Fruit fly (Drosophila melanogaster) whole organism, prepupa: ENCODE results near the gene CG13894.
A peak's percentile ranks its signal among the peaks of the same experiment; 100 is the strongest.

Experiments used
- Blimp-1 ChIP-seq: fragments of 200-800 bp; sonication (Bioruptor generic); optimal IDR thresholded peaks from 3 replicates; lab custom pipeline; 2017; ENCODE audit warnings: missing biosample characterization, missing genetic modification characterization, mild to moderate bottlenecking, moderate library complexity, missing genetic modification reagents
- CG10669 ChIP-seq: fragments of 200-800 bp; sonication (Bioruptor generic); optimal IDR thresholded peaks from 3 replicates; lab custom pipeline; 2018; ENCODE audit warnings: missing biosample characterization, mild to moderate bottlenecking, missing genetic modification characterization, moderate library complexity
- CG11294 ChIP-seq: fragments of 200-800 bp; sonication (Bioruptor generic); IDR thresholded peaks from 2 replicates; pipeline ENCODE4 v1.3.6; 2022; ENCODE audit warnings: missing biosample characterization, missing genetic modification characterization
- CG1621 ChIP-seq: fragments of 200-800 bp; sonication (Bioruptor generic); optimal IDR thresholded peaks from 3 replicates; lab custom pipeline; 2018; ENCODE audit warnings: missing biosample characterization, mild to moderate bottlenecking, missing genetic modification characterization
- CG3032 ChIP-seq: fragments of 200-800 bp; optimal IDR thresholded peaks from 2 replicates; lab custom pipeline; 2019; ENCODE audit warnings: missing biosample characterization, mild to moderate bottlenecking, missing genetic modification characterization, moderate library complexity
- CG32006 ChIP-seq: fragments of 200-800 bp; sonication (Bioruptor generic); optimal IDR thresholded peaks from 3 replicates; lab custom pipeline; 2017; ENCODE audit warnings: missing biosample characterization, mild to moderate bottlenecking, missing genetic modification characterization
- CG34406 ChIP-seq: fragments of 200-800 bp; sonication (Bioruptor generic); optimal IDR thresholded peaks from 3 replicates; lab custom pipeline; 2016; ENCODE audit warnings: missing biosample characterization, missing genetic modification characterization
- CG3919 ChIP-seq: fragments of 200-800 bp; sonication (Bioruptor generic); optimal IDR thresholded peaks from 3 replicates; lab custom pipeline; 2016; ENCODE audit warnings: missing biosample characterization, missing genetic modification characterization
- CG4318 ChIP-seq: fragments of 200-800 bp; sonication (Bioruptor generic); optimal IDR thresholded peaks from 3 replicates; lab custom pipeline; 2017; ENCODE audit warnings: missing biosample characterization, mild to moderate bottlenecking, missing genetic modification characterization
- CG6163 ChIP-seq: fragments of 200-800 bp; sonication (Bioruptor generic); IDR thresholded peaks from 3 replicates; pipeline ENCODE4 v1.3.6; 2022; ENCODE audit warnings: missing biosample characterization, missing genetic modification characterization
- CG6276 ChIP-seq: fragments of 200-800 bp; sonication (Bioruptor generic); optimal IDR thresholded peaks from 2 replicates; lab custom pipeline; 2017; ENCODE audit warnings: missing biosample characterization, mild to moderate bottlenecking, missing genetic modification characterization
- CG6792 ChIP-seq: fragments of 200-800 bp; sonication (Bioruptor generic); optimal IDR thresholded peaks from 3 replicates; lab custom pipeline; 2016; ENCODE audit warnings: missing biosample characterization, missing genetic modification characterization
- CG6808 ChIP-seq: fragments of 200-800 bp; sonication (Bioruptor generic); optimal IDR thresholded peaks from 3 replicates; lab custom pipeline; 2017; ENCODE audit warnings: missing biosample characterization, missing genetic modification characterization, mild to moderate bottlenecking, moderate library complexity, missing genetic modification reagents
- CG6854 ChIP-seq: fragments of 200-800 bp; sonication (Bioruptor generic); optimal IDR thresholded peaks from 2 replicates; lab custom pipeline; 2017; ENCODE audit warnings: missing biosample characterization, mild to moderate bottlenecking, missing genetic modification characterization
- CG7368 ChIP-seq: fragments of 200-800 bp; sonication (Bioruptor generic); optimal IDR thresholded peaks from 3 replicates; lab custom pipeline; 2016; ENCODE audit warnings: missing biosample characterization, missing genetic modification characterization
- CG8119 ChIP-seq: fragments of 200-800 bp; sonication (Bioruptor generic); IDR thresholded peaks from 3 replicates; pipeline ENCODE4 v1.3.6; 2022; ENCODE audit warnings: missing biosample characterization, missing genetic modification characterization
- CG8319 ChIP-seq: fragments of 200-800 bp; sonication (Bioruptor generic); optimal IDR thresholded peaks from 3 replicates; lab custom pipeline; 2016; ENCODE audit warnings: missing biosample characterization, missing genetic modification characterization
- CG9139 ChIP-seq: fragments of 200-800 bp; sonication (Bioruptor generic); optimal IDR thresholded peaks from 3 replicates; lab custom pipeline; 2017; ENCODE audit warnings: missing biosample characterization, mild to moderate bottlenecking, missing genetic modification characterization
- Eip75B ChIP-seq: fragments of 200-800 bp; sonication (Bioruptor generic); optimal IDR thresholded peaks from 3 replicates; lab custom pipeline; 2016; ENCODE audit warnings: missing biosample characterization, missing genetic modification characterization
- Eip78C ChIP-seq: fragments of 200-800 bp; sonication (Bioruptor generic); peaks from one replicate; lab custom pipeline; 2016; ENCODE audit warnings: missing biosample characterization, missing genetic modification characterization
- Eip93F ChIP-seq: fragments of 200-800 bp; sonication (Bioruptor generic); optimal IDR thresholded peaks from 2 replicates; lab custom pipeline; 2016; ENCODE audit warnings: missing biosample characterization, mild to moderate bottlenecking, missing genetic modification characterization
- Ets21C ChIP-seq: fragments of 200-800 bp; sonication (Bioruptor generic); optimal IDR thresholded peaks from 3 replicates; lab custom pipeline; 2016; ENCODE audit warnings: missing biosample characterization, missing genetic modification characterization
- Ets96B ChIP-seq: fragments of 200-800 bp; optimal IDR thresholded peaks from 2 replicates; lab custom pipeline; 2019; ENCODE audit warnings: missing biosample characterization, mild to moderate bottlenecking, missing genetic modification characterization, moderate library complexity
- Hr38 ChIP-seq: sonication (Bioruptor generic); optimal IDR thresholded peaks from 2 replicates; lab custom pipeline; 2016; ENCODE audit warnings: missing biosample characterization, missing genetic modification characterization
- Hr39 ChIP-seq: fragments of 200-800 bp; sonication (Bioruptor generic); optimal IDR thresholded peaks from 2 replicates; lab custom pipeline; 2016; ENCODE audit warnings: missing biosample characterization, missing genetic modification characterization
- Hr4 ChIP-seq: fragments of 200-800 bp; sonication (Bioruptor generic); optimal IDR thresholded peaks from 3 replicates; lab custom pipeline; 2016; ENCODE audit warnings: missing biosample characterization, missing genetic modification characterization
- Lpt ChIP-seq: fragments of 200-800 bp; sonication (Bioruptor generic); optimal IDR thresholded peaks from 3 replicates; lab custom pipeline; 2016; ENCODE audit warnings: missing biosample characterization, missing genetic modification characterization
- Met ChIP-seq: fragments of 200-800 bp; sonication (Bioruptor generic); optimal IDR thresholded peaks from 3 replicates; lab custom pipeline; 2016; ENCODE audit warnings: missing biosample characterization, missing genetic modification characterization
- OdsH ChIP-seq: fragments of 200-800 bp; sonication (Bioruptor generic); optimal IDR thresholded peaks from 3 replicates; lab custom pipeline; 2016; ENCODE audit warnings: missing biosample characterization, missing genetic modification characterization
- Smox ChIP-seq: fragments of 200-800 bp; sonication (Bioruptor generic); optimal IDR thresholded peaks from 3 replicates; lab custom pipeline; 2016; ENCODE audit warnings: missing biosample characterization, missing genetic modification characterization
- Sox102F ChIP-seq: fragments of 200-800 bp; sonication (Bioruptor generic); optimal IDR thresholded peaks from 2 replicates; lab custom pipeline; 2016; ENCODE audit warnings: missing biosample characterization, mild to moderate bottlenecking, missing genetic modification characterization
- Sox14 ChIP-seq: fragments of 200-800 bp; sonication (Bioruptor generic); optimal IDR thresholded peaks from 3 replicates; lab custom pipeline; 2016; ENCODE audit warnings: missing biosample characterization, missing genetic modification characterization
- achi ChIP-seq: fragments of 200-800 bp; sonication (Bioruptor generic); optimal IDR thresholded peaks from 3 replicates; lab custom pipeline; 2016; ENCODE audit warnings: missing biosample characterization, missing genetic modification characterization
- acj6 ChIP-seq: fragments of 200-800 bp; sonication (Bioruptor generic); optimal IDR thresholded peaks from 3 replicates; lab custom pipeline; 2016; ENCODE audit warnings: missing biosample characterization, missing genetic modification characterization
- dac ChIP-seq: fragments of 200-800 bp; sonication (Bioruptor generic); optimal IDR thresholded peaks from 2 replicates; lab custom pipeline; 2017; ENCODE audit warnings: missing biosample characterization, mild to moderate bottlenecking, missing genetic modification characterization
- dsx ChIP-seq: fragments of 200-800 bp; optimal IDR thresholded peaks from 3 replicates; lab custom pipeline; 2019; ENCODE audit warnings: missing biosample characterization, mild to moderate bottlenecking, missing genetic modification characterization, moderate library complexity; ENCODE audit not compliant: poor library complexity, severe bottlenecking
- eg ChIP-seq: fragments of 200-800 bp; sonication (Bioruptor generic); IDR thresholded peaks from 3 replicates; pipeline ENCODE4 v1.3.6; 2022; ENCODE audit warnings: missing biosample characterization, missing genetic modification characterization
- esn ChIP-seq: fragments of 200-800 bp; sonication (Bioruptor generic); optimal IDR thresholded peaks from 2 replicates; lab custom pipeline; 2016; ENCODE audit warnings: missing biosample characterization, mild to moderate bottlenecking, missing genetic modification characterization, moderate library complexity
- fd85E ChIP-seq: fragments of 200-800 bp; sonication (Bioruptor generic); optimal IDR thresholded peaks from 3 replicates; lab custom pipeline; 2016; ENCODE audit warnings: missing biosample characterization, missing genetic modification characterization
- fkh ChIP-seq: fragments of 200-800 bp; sonication (Bioruptor generic); optimal IDR thresholded peaks from 3 replicates; lab custom pipeline; 2017; ENCODE audit warnings: missing biosample characterization, mild to moderate bottlenecking, missing genetic modification characterization, moderate library complexity
- salr ChIP-seq, 2 experiments: fragments of 200-800 bp; sonication (Bioruptor generic); optimal IDR thresholded peaks; 3 replicates each; lab custom pipeline; 2016 to 2018; ENCODE audit warnings: missing biosample characterization in 2 of 2, missing genetic modification characterization in 2 of 2, mild to moderate bottlenecking in 1 of 2
- spab ChIP-seq: fragments of 200-800 bp; sonication (Bioruptor generic); optimal IDR thresholded peaks from 2 replicates; lab custom pipeline; 2017; ENCODE audit warnings: missing biosample characterization, mild to moderate bottlenecking, missing genetic modification characterization, missing genetic modification reagents
- ss ChIP-seq, 2 experiments: fragments of 200-800 bp; sonication (Bioruptor generic); optimal IDR thresholded peaks; 2 replicates in 1 of 2; 3 replicates in 1 of 2; lab custom pipeline; 2017 to 2018; ENCODE audit warnings: mild to moderate bottlenecking in 2 of 2, missing biosample characterization in 2 of 2, missing genetic modification characterization in 2 of 2, moderate library complexity in 1 of 2
- svp ChIP-seq: fragments of 200-800 bp; sonication (Bioruptor generic); peaks from one replicate; lab custom pipeline; 2016; ENCODE audit warnings: missing biosample characterization, missing genetic modification characterization
- topi ChIP-seq: fragments of 200-800 bp; sonication (Bioruptor generic); optimal IDR thresholded peaks from 3 replicates; lab custom pipeline; 2016; ENCODE audit warnings: missing biosample characterization, missing genetic modification characterization
- vri ChIP-seq: fragments of 200-800 bp; sonication (Bioruptor generic); optimal IDR thresholded peaks from 3 replicates; lab custom pipeline; 2016; ENCODE audit warnings: missing biosample characterization, mild to moderate bottlenecking, missing genetic modification characterization

The CG13894 gene

dm6 chr3L:725527-726191 lies 26.7 kb upstream of the CG13894 start (continued):
- TF ChIP-seq CG6808 (GFP tag; lab: Kevin White, UChicago), result peak; percentile 61
- TF ChIP-seq CG6276 (GFP tag; lab: Kevin White, UChicago), result no peak
- TF ChIP-seq CG10669 (GFP tag; lab: Kevin White, UChicago), result peak; percentile 73
- TF ChIP-seq Hr4 (GFP tag; lab: Kevin White, UChicago), result peak; percentile 32
- peak; percentile 26 for TF ChIP-seq CG32006
- TF ChIP-seq CG9139 (GFP tag; lab: Kevin White, UChicago), result peak; percentile 28
- peak; percentile 63 for TF ChIP-seq spab (GFP tag; lab: Kevin White, UChicago)
- no peak for TF ChIP-seq CG11294
- TF ChIP-seq achi, result peak; percentile 76

DNA sequence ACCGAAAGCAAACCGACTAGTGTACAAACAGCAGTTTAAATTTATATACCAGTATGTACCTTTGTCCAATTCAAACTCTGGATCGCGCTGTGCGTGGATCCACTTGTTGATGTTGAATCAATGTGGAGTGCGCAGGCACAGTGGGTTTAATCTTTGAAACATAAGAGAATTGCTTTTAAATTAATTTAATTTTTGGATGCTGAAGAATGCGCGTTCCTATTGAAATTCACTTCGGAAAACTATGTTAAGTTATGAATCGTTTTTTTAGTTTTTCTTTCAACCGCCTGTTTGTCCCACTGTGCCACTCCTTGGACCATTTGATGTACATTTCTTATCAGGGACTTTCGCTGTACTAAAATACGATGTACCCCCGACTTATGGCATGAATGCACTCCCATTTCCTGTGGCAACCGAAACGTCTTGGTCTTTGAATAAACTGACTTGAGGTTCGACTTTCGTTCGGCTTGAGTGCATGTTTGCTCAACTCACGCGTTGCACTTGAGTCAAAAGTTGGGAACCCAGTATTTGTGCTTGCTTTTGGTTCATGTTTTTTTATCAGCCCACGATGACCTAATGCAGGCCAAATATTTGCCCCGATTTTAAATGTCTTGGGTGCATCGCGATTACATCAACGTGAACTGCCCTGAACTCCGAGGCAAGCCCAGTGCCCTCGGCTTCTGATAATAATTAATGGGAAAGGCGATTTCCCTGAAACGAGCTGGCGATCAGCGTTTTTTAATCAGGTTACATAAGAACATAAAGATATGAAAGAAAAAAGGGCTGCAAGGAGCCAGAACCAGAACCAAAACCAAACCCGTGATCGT lies 25.8 kb upstream of the CG13894 start:
- TF ChIP-seq CG8119 (GFP tag; lab: Robert Waterston, UW), result peak; percentile 93
- TF ChIP-seq esn (GFP tag; lab: Kevin White, UChicago), result peak; percentile 98
- peak; percentile 97 for TF ChIP-seq CG6792
- peak; percentile 78 for TF ChIP-seq vri (GFP tag; lab: Kevin White, UChicago)
- TF ChIP-seq Sox102F (GFP tag; lab: Kevin White, UChicago), result peak; percentile 95
- TF ChIP-seq CG3919 (GFP tag; lab: Kevin White, UChicago), result peak; percentile 92
- TF ChIP-seq Sox14 (GFP tag; lab: Kevin White, UChicago), result peak; percentile 95
- peak; percentile 96 for TF ChIP-seq Eip75B (GFP tag; lab: Kevin White, UChicago)
- TF ChIP-seq ss (GFP tag; optimal IDR thresholded peaks at IDR 0.05; lab: Kevin White, UChicago), result peak; percentile 88 to 90
- peak; percentile 95 for TF ChIP-seq CG1621
- TF ChIP-seq dsx, result peak; percentile 89
- TF ChIP-seq CG3032 (tag; lab: Kevin White, UChicago), result peak; percentile 90
- peak; percentile 99 for TF ChIP-seq Eip78C (GFP tag; lab: Kevin White, UChicago)
- peak; percentile 87 for TF ChIP-seq CG9139 (GFP tag; lab: Kevin White, UChicago)
- TF ChIP-seq CG34406, result peak; percentile 92
- peak; percentile 84 for TF ChIP-seq CG7368 (GFP tag; lab: Kevin White, UChicago)
- peak; percentile 93 for TF ChIP-seq OdsH
- peak; percentile 91 for TF ChIP-seq CG8319 (GFP tag; lab: Kevin White, UChicago)
- peak; percentile 76 for TF ChIP-seq Blimp-1
- TF ChIP-seq salr (GFP tag; optimal IDR thresholded peaks at IDR 0.05; lab: Kevin White, UChicago), result peak; percentile 77 to 83
- peak; percentile 92 for TF ChIP-seq CG10669 (GFP tag; lab: Kevin White, UChicago)
- peak; percentile 86 for TF ChIP-seq CG6854 (GFP tag; lab: Kevin White, UChicago)
- peak; percentile 76 for TF ChIP-seq CG11294
- TF ChIP-seq CG32006, result peak; percentile 90
- TF ChIP-seq Lpt, result peak; percentile 81
- TF ChIP-seq CG6163 (GFP tag; lab: Robert Waterston, UW), result peak; percentile 98
- peak; percentile 82 for TF ChIP-seq fd85E (GFP tag; lab: Kevin White, UChicago)
- TF ChIP-seq Hr4 (GFP tag; lab: Kevin White, UChicago), result peak; percentile 84
- peak; percentile 81 for TF ChIP-seq Eip93F
- peak; percentile 93 for TF ChIP-seq Ets21C (GFP tag; lab: Kevin White, UChicago)
- TF ChIP-seq dac (GFP tag; lab: Kevin White, UChicago), result peak; percentile 81
- peak; percentile 89 for TF ChIP-seq CG6808 (GFP tag; lab: Kevin White, UChicago)
- TF ChIP-seq topi (GFP tag; lab: Kevin White, UChicago), result peak; percentile 95
- peak; percentile 93 for TF ChIP-seq eg (GFP tag; lab: Robert Waterston, UW)
- TF ChIP-seq Hr39 (GFP tag; lab: Kevin White, UChicago), result peak; percentile 92
- no peak for TF ChIP-seq Hr38 (GFP tag; lab: Kevin White, UChicago)
- peak; percentile 95 for TF ChIP-seq Met (GFP tag; lab: Kevin White, UChicago)
- TF ChIP-seq Smox, result peak; percentile 93
- peak; percentile 80 for TF ChIP-seq CG4318 (GFP tag; lab: Kevin White, UChicago)
- TF ChIP-seq fkh (GFP tag; lab: Kevin White, UChicago), result peak; percentile 97
- peak; percentile 91 for TF ChIP-seq Ets96B
- peak; percentile 97 for TF ChIP-seq svp (GFP tag; lab: Kevin White, UChicago)
- TF ChIP-seq acj6, result peak; percentile 93
